Worm (Caenorhabditis elegans): ENCODE results near the gene asm-2.

asm-2 gene

DNA sequence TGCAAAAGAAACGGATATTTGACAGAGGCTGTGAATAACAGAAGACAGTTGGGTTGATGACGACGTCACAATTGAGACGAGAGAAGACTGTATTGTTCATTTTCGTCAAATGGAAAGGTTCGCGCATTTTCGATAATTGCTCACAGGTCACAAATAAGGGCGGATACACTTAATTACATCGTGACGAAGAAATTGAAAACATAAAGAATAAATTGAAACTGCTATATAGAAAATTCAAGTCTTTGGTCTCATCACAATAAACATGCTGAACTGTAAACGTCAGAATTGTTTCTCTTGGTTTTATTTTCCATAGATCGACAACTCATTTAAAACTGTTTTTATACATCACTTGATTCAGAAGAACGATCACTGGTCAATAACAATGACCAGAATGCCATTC is 2.8 kb upstream of the asm-2 start, which contains the start of gene ZK455.5:
TSS of gene ZK455.5 (minus strand) at position 101 of the 400 bp plus-strand sequence.
- no peak for TF ChIP-seq lin-40 (tag; optimal IDR thresholded peaks at IDR 0.05)
- TF ChIP-seq Y53G8AR.9 (GFP tag; conservative IDR thresholded peaks at IDR 0.05) = no peak
- no peak for TF ChIP-seq egl-18 (GFP tag; IDR thresholded peaks at IDR 0.05)
- TF ChIP-seq madf-10 (tag; optimal IDR thresholded peaks at IDR 0.05) = no peak
- TF ChIP-seq Y53F4B.3 (GFP tag; IDR thresholded peaks at IDR 0.05) = no peak
- no peak for TF ChIP-seq rcor-1 (GFP tag; IDR thresholded peaks at IDR 0.05)
- TF ChIP-seq cebp-2 (GFP tag; IDR thresholded peaks at IDR 0.05) = no peak
- TF ChIP-seq athp-1 (tag; optimal IDR thresholded peaks at IDR 0.05) = no peak
- TF ChIP-seq C06A6.2 (GFP tag; conservative IDR thresholded peaks at IDR 0.05) = no peak

DNA sequence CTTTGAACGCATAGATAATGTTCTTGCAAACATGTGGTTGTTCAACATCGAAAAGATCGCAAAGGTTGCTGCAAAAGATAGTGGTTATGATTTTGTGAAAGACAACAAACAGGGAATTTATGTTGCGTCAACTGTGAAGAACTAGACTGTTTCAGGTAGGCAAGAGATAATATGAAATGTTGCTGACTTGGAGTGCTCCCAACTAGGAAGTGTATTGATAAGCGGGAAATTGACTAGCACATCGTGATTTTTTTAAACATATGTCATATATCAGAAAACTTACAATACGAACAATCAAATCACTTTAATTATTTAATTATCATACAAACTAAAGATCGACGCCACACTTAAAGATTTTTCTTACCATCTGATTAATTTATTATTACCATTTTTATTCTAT is 826 bp downstream of the asm-2 start:
- TF ChIP-seq nhr-80 (tag; optimal IDR thresholded peaks at IDR 0.05) (peak; percentile 41), Y67H2A.10 (GFP tag; conservative IDR thresholded peaks at IDR 0.05) (no peak)

DNA sequence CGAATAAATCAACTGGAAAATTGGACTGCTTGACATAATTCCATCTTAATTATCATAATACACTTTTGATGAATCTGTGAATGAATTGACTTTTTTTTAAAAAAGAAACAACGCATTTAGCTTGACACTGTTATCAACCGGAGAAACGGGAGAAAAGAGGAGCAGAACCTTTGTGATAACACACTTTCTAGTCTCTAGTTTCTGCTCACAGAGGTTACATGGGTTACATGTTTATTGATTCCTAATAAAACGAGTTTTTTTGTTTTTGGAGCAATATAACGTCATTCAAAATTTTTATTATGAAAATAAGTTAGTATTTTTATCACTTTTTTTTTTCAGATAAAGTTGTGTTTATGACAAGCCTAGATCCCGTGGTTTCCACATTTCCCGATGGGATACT is 6.1 kb downstream of the asm-2 start, which contains the start of gene hizr-1:
TSS of gene hizr-1 (plus strand) at position 340 of the 400 bp plus-strand sequence.
- TF ChIP-seq nhr-80 (tag; optimal IDR thresholded peaks at IDR 0.05) (peak; percentile 63), F10E7.11 (tag; optimal IDR thresholded peaks at IDR 0.05) (no peak)

DNA sequence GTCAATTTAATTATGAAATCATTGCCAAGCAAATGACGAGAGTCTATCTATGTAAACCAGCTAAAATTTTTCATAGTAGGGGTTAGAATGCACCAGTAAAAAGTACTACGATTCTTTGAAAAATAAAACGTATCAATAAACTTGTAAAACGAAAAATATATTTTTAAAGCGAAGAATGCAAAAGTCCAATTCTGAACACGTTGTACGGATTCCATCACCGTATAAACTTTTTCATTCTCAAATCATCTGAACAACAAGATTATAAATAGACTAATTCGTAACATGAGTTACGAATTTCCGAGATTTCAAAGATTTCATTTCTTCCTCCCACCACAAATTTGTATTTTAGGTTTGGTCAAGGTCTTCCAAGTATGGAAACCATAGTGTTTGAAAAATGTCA is 7.3 kb downstream of the asm-2 start, which contains the start of gene nlp-57:
TSS of gene nlp-57 (plus strand) at position 301 of the 400 bp plus-strand sequence.
- TF ChIP-seq F39B2.1 (GFP tag; IDR thresholded peaks at IDR 0.05) = no peak
- TF ChIP-seq mxl-1 (tag; optimal IDR thresholded peaks at IDR 0.05) = no peak
- no peak for TF ChIP-seq lin-40 (tag; optimal IDR thresholded peaks at IDR 0.05)
- TF ChIP-seq lin-35 (GFP tag; optimal IDR thresholded peaks at IDR 0.05) = no peak
- no peak for TF ChIP-seq lin-26 (GFP tag; IDR thresholded peaks at IDR 0.05)
- TF ChIP-seq hmg-20 (GFP tag; IDR thresholded peaks at IDR 0.05) = no peak
- no peak for TF ChIP-seq C17E4.6 (GFP tag; IDR thresholded peaks at IDR 0.05)
- TF ChIP-seq die-1 (tag; optimal IDR thresholded peaks at IDR 0.05) = no peak
- no peak for TF ChIP-seq madf-8 (GFP tag; conservative IDR thresholded peaks at IDR 0.05)
- no peak for TF ChIP-seq mel-28 (tag; optimal IDR thresholded peaks at IDR 0.05; ENCODE audit: borderline replicate concordance)
- TF ChIP-seq ztf-22 (GFP tag; optimal IDR thresholded peaks at IDR 0.05) = no peak

DNA sequence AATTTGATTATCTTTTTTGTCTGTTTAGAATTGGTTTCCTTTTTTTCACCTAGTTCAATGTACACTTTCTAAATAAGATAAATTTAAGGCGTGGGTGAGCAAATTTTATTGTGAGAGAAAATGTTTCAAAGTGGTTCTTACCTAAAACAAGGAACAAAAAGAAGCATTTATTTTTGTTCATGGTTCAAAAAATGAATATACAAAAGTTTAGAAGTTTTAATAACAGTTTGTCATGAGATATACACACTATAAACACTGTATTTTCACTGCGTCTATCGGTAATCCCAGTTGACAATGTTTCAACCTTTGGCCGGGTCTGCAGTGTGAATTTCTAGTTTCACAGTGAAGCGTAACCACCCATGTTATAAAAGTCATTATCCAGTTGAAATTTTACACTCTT is 8.7 kb downstream of the asm-2 start, which contains the start of gene F08G12.11:
TSS of gene F08G12.11 (minus strand) at position 181 of the 400 bp plus-strand sequence.
- no peak for TF ChIP-seq dpff-1 (tag; optimal IDR thresholded peaks at IDR 0.05)
- TF ChIP-seq rec-8 (tag; optimal IDR thresholded peaks at IDR 0.05) = no peak
- no peak for TF ChIP-seq Y95B8A.8 (GFP tag; IDR thresholded peaks at IDR 0.05)
- TF ChIP-seq hsf-1 (GFP tag; IDR thresholded peaks at IDR 0.05) = no peak
- TF ChIP-seq zim-3 (tag; optimal IDR thresholded peaks at IDR 0.05) = no peak
- TF ChIP-seq aptf-2 (GFP tag; conservative IDR thresholded peaks at IDR 0.05) = no peak
- TF ChIP-seq egl-44 (GFP tag; IDR thresholded peaks at IDR 0.05) = no peak
- TF ChIP-seq hlh-12 (tag; optimal IDR thresholded peaks at IDR 0.05) = no peak
- no peak for TF ChIP-seq snpc-1.3 (tag; optimal IDR thresholded peaks at IDR 0.05; ENCODE audit: insufficient read depth)
- no peak for TF ChIP-seq snpc-3.4 (tag; optimal IDR thresholded peaks at IDR 0.05)
- no peak for TF ChIP-seq cebp-1 (GFP tag; IDR thresholded peaks at IDR 0.05)
- TF ChIP-seq cebp-1 (tag; optimal IDR thresholded peaks at IDR 0.05) = no peak
- no peak for TF ChIP-seq let-607 (tag; optimal IDR thresholded peaks at IDR 0.05)
- TF ChIP-seq pbrm-1 (GFP tag; IDR thresholded peaks at IDR 0.05) = no peak

Measured in whole organism, young adult.